Fruit fly (Drosophila melanogaster) whole organism: ENCODE results near the gene CG31798.

ENCODE experiments used
- CG8478 ChIP-seq: fragments of >200 bp; optimal IDR thresholded peaks from 2 replicates; lab custom pipeline; 2018; ENCODE audit warnings: inconsistent platforms
- Dll ChIP-seq: fragments of >200 bp; optimal IDR thresholded peaks from 2 replicates; lab custom pipeline; 2017
- EcR ChIP-seq, 2 experiments: fragments of >200 bp; optimal IDR thresholded peaks; 2 replicates each; lab custom pipeline; 2017; ENCODE audit warnings: missing biosample characterization in 2 of 2, missing genetic modification characterization in 2 of 2, missing genetic modification reagents in 2 of 2
- pan ChIP-seq: fragments of >200 bp; optimal IDR thresholded peaks from 2 replicates; lab custom pipeline; 2017
- psq ChIP-seq: fragments of >200 bp; optimal IDR thresholded peaks from 2 replicates; lab custom pipeline; 2017
- usp ChIP-seq: fragments of >200 bp; optimal IDR thresholded peaks from 2 replicates; lab custom pipeline; 2017; ENCODE audit warnings: missing biosample characterization, missing genetic modification characterization, mixed read lengths

DNA sequence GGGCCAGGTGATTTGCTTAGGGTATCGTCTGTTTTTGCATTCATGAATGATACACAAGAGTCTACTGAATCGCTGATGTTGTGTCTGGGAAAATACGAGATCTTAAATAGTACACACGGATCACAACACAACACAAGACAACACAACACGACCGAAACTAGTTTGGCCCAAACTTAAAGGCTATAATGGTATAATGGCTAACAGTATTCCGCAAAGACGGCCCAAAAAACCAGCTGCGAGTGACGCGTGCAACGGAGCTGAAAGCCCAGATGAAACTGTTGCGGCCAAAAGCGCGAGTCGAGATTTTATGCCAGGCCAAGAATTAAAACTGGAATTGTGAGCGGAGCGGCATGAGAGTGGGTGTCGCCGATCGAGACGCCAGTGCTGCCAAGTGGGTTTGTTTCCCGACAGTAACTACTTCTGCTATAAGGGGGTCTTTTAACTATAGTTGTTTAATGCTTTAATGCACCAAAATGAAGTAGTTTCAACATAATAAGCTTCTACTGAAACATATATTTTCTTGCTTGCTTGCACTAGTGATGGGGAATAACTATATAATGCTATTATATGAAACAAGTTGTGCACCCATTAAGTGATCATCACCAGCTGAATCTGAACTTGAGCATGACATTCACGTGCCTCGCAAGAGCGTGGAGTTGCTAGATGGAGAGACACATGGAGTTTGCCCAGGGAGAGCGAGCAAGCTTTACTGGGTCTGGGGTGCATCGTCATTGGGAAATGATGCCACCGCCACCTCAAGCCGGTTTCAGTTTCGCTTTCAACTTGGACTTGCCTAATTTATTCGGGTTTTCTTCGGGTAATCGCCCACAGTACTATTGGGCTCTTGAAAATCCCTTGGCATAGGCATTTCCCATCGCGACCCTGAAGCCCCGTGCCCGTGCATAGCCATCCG, 45.0 kb downstream of the CG31798 start:
- TF ChIP-seq psq (no peak), CG8478 (lab: Kevin White, UChicago) (no peak), pan (lab: Kevin White, UChicago) (no peak), usp (GFP tag; lab: Kevin White, UChicago) (no peak), Dll (lab: Kevin White, UChicago) (no peak), EcR (GFP tag; optimal IDR thresholded peaks at IDR 0.05; lab: Kevin White, UChicago) (no peak)
